Fruit fly (Drosophila melanogaster): Measurements from ENCODE around the gene ftz-f1.
A peak's percentile ranks its signal among the peaks of the same experiment; 100 is the strongest.

ftz-f1 gene

DNA sequence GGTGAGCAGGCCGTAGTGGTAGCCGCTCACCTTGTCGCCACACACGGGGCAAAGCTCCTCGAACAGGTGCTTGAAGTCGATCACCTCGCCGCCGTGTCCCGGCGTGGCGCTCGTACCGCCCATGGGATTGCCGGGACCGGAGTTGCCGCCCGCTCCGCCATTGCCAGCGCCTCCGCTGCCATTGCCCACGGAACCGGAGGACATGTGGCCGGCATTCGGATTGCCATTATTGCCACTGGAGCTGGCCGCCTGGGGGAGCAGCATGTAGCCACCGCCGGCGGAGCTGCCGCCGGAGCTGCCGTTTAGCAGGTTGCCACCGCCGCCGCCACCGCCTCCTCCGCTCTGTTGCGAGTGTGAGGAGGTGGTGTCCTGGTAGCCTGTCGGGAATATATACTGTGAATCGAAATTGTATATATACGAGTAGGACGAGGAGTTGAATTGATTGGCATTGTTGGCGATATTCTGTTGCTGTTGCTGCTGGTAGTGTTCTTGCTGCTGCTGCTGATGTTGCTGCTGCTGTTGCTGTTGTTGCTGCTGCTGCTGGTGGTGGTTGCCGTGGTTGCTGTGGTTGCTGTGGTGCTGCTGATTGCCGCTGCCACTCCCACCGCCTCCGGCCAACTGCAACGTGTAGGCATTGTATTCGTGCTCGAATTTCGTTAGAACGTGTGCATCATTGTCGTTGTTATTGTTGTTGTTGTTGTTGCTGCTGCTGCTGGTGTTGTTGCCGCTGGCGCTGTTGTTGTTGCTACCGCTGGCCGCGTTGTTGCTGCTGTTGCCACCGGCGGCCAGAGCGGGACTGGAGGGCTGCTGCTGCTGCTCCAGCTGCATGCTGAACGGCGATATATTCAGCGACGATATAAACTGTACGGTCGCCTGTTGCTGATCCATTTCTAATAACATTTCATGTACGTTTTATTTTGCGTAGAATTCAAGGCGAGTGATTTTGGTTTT is 37.3 kb downstream of the ftz-f1 start:
- TF ChIP-seq Ets98B (GFP tag; IDR thresholded peaks at IDR 0.05) (no peak), fd96Ca (GFP tag; IDR thresholded peaks at IDR 0.05) (peak; percentile 33; the same call in 1 of the 3 replicates), CG8159 (tag; optimal IDR thresholded peaks at IDR 0.05) (no peak)

DNA sequence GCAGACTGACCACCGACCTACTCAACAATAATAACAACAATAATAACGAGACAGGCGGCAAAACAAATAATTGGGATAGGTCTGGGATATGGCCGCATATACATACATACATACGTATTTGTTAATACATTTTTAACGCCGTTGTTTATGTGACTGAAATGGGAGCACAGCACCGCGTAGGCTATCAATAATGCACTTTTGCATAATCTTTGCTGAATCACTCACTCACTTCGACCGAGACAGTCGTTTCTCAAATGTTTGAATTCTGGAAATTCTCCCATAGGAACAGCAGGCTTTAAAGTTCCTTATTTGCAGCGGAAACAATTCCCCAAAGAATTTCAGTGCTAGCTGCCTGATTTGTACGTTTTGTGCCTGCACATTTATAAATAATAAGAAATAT is 39.4 kb downstream of the ftz-f1 start:
- no peak for TF ChIP-seq CG13204 (GFP tag; optimal IDR thresholded peaks at IDR 0.05)
- TF ChIP-seq CG8301 (tag; optimal IDR thresholded peaks at IDR 0.05) = no peak
- no peak for TF ChIP-seq CG10348 (GFP tag; IDR thresholded peaks at IDR 0.05)
- no peak for TF ChIP-seq CG34367 (tag; optimal IDR thresholded peaks at IDR 0.05)
- no peak for TF ChIP-seq Snoo (tag; optimal IDR thresholded peaks at IDR 0.05)
- no peak for TF ChIP-seq CG12605 (GFP tag; IDR thresholded peaks at IDR 0.05)
- TF ChIP-seq CG15710 (tag; optimal IDR thresholded peaks at IDR 0.05) = no peak
- TF ChIP-seq fd96Ca (GFP tag; IDR thresholded peaks at IDR 0.05) = no peak
- TF ChIP-seq CG9948 (tag; optimal IDR thresholded peaks at IDR 0.05) = no peak
- no peak for TF ChIP-seq CG17806 (tag; optimal IDR thresholded peaks at IDR 0.05)
- no peak for TF ChIP-seq rn (GFP tag; IDR thresholded peaks at IDR 0.05)
- TF ChIP-seq Ets98B (GFP tag; IDR thresholded peaks at IDR 0.05) = no peak
- TF ChIP-seq CG4496 (GFP tag; IDR thresholded peaks at IDR 0.05) = no peak
- TF ChIP-seq CG14655 (GFP tag; optimal IDR thresholded peaks at IDR 0.05) = no peak
- no peak for TF ChIP-seq D1 (tag; optimal IDR thresholded peaks at IDR 0.05)
- TF ChIP-seq CG32121 (GFP tag; IDR thresholded peaks at IDR 0.05) = no peak
- TF ChIP-seq CG8159 (tag; optimal IDR thresholded peaks at IDR 0.05) = no peak

DNA sequence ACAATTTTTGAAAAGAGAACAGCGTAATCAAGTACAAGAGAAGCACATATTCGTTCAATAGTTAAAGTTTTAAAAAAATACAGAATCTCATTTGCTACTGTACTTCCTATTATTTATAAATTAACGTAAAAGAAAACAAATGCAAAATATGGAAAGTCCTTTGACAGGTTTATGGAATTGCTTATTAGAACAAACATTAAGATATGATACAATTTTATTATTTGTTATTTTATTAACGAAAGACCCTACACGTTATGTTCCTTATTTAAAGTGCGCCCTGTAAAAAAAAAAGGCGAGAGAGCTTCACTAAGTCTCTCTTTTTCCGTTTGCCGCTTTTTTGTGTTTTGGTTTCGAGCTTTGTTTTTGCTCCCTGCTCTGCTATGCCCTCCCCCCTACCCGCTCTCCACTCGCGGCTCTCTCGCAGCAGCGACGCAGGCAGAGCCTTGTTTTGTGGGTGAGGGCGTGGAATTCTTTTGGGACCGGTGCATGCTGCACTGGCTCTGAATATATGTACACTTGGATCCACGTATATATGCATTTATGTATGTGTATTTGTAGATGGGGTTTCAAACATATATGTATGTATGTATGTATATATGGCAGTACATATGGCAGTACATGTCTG is 40.6 kb downstream of the ftz-f1 start:
- TF ChIP-seq D1 (tag; optimal IDR thresholded peaks at IDR 0.05) (no peak), CG8159 (tag; optimal IDR thresholded peaks at IDR 0.05) (peak; percentile 40), Ets98B (GFP tag; IDR thresholded peaks at IDR 0.05) (peak; percentile 44; the same call in 1 of the 2 replicates), Snoo (tag; optimal IDR thresholded peaks at IDR 0.05) (no peak), CG14655 (GFP tag; optimal IDR thresholded peaks at IDR 0.05) (no peak), Pif1B (GFP tag; optimal IDR thresholded peaks at IDR 0.05) (no peak), CG32121 (GFP tag; IDR thresholded peaks at IDR 0.05) (peak; percentile 61), CG8301 (tag; optimal IDR thresholded peaks at IDR 0.05) (no peak), CG12605 (GFP tag; IDR thresholded peaks at IDR 0.05) (peak; percentile 44; the same call in 1 of the 2 replicates), fd96Ca (GFP tag; IDR thresholded peaks at IDR 0.05) (peak; percentile 33; the same call in 1 of the 3 replicates), CG4496 (GFP tag; IDR thresholded peaks at IDR 0.05) (peak; percentile 71), gl (tag; optimal IDR thresholded peaks at IDR 0.05) (peak; percentile 32), CG9948 (tag; optimal IDR thresholded peaks at IDR 0.05) (no peak), Pif1A (GFP tag; optimal IDR thresholded peaks at IDR 0.05) (no peak), CG17806 (tag; optimal IDR thresholded peaks at IDR 0.05) (no peak), CG13204 (GFP tag; optimal IDR thresholded peaks at IDR 0.05) (peak; percentile 36), EcR (GFP tag; optimal IDR thresholded peaks at IDR 0.05) (peak; percentile 37), CG10348 (GFP tag; IDR thresholded peaks at IDR 0.05) (no peak), CG34367 (tag; optimal IDR thresholded peaks at IDR 0.05) (peak; percentile 10), rn (GFP tag; IDR thresholded peaks at IDR 0.05) (no peak), CG15710 (tag; optimal IDR thresholded peaks at IDR 0.05) (peak; percentile 34)

DNA sequence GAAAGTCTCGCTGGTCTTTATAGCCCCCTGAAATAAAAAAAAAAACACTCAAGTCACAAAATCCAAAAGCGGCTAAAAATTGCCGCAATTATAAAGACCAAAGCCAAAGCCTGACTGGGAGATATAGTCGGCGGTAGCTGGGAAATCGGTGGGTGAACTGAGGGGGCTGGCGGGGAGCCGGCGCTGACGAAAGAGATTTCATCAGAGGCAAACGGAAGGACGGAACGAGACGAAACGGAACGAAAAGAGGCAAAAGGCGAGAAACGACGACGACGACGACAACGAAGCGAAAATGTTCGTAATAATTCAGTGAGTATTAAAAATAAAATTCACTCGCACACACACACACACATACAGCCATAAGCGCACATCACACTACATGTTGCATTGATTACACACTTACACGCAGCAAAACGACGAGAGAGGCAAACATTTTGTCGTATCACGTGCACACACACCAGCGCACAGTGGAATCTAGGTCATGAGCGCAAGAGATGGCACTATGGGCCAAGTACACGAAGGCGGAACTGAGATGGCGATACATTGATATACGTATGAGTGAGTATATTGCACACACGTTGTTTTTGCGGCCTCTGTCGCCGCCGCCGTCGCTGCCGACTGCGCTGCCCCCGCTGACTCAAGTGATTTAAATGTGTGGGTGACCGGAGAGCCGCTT is 42.1 kb downstream of the ftz-f1 start:
- TF ChIP-seq CG10348 (GFP tag; IDR thresholded peaks at IDR 0.05) (0 out of 2 replicates have a peak, but pooled peaks have one; percentile 27), CG4496 (GFP tag; IDR thresholded peaks at IDR 0.05) (peak; percentile 73), Snoo (tag; optimal IDR thresholded peaks at IDR 0.05) (peak; percentile 38), fd96Ca (GFP tag; IDR thresholded peaks at IDR 0.05) (peak; percentile 71; the same call in 2 of the 3 replicates), Pif1A (GFP tag; optimal IDR thresholded peaks at IDR 0.05) (no peak), CG13204 (GFP tag; optimal IDR thresholded peaks at IDR 0.05) (peak; percentile 71), CG17806 (tag; optimal IDR thresholded peaks at IDR 0.05) (no peak), EcR (GFP tag; optimal IDR thresholded peaks at IDR 0.05) (peak; percentile 87), CG15710 (tag; optimal IDR thresholded peaks at IDR 0.05) (peak; percentile 29), rn (GFP tag; IDR thresholded peaks at IDR 0.05) (no peak), gl (tag; optimal IDR thresholded peaks at IDR 0.05) (peak; percentile 58), CG34367 (tag; optimal IDR thresholded peaks at IDR 0.05) (no peak), CG9948 (tag; optimal IDR thresholded peaks at IDR 0.05) (no peak), CG12605 (GFP tag; IDR thresholded peaks at IDR 0.05) (peak; percentile 71), CG8159 (tag; optimal IDR thresholded peaks at IDR 0.05) (peak; percentile 46), D1 (tag; optimal IDR thresholded peaks at IDR 0.05) (peak; percentile 62), CG32121 (GFP tag; IDR thresholded peaks at IDR 0.05) (peak; percentile 74), CG14655 (GFP tag; optimal IDR thresholded peaks at IDR 0.05) (peak; percentile 34), Ets98B (GFP tag; IDR thresholded peaks at IDR 0.05) (peak; percentile 63), CG8301 (tag; optimal IDR thresholded peaks at IDR 0.05) (peak; percentile 38), Pif1B (GFP tag; optimal IDR thresholded peaks at IDR 0.05) (peak; percentile 22)
